Fruit fly (Drosophila melanogaster) whole organism: Measurements from ENCODE around the gene CG33654.

Source experiments
- CG8478 ChIP-seq: fragments of >200 bp; optimal IDR thresholded peaks from 2 replicates; lab custom pipeline; 2018; ENCODE audit warnings: inconsistent platforms
- psq ChIP-seq: fragments of >200 bp; optimal IDR thresholded peaks from 2 replicates; lab custom pipeline; 2017

- TF ChIP-seq psq (lab: Kevin White, UChicago) (no peak), CG8478 (lab: Kevin White, UChicago) (no peak)
Observed at dm6 chr3R:9565895-9566294, 17.1 kb downstream of the CG33654 start, which contains the start of gene CG16789.
